Worm (Caenorhabditis elegans) whole organism, L2 larva: Measurements from ENCODE around the gene tbc-11.

Experiments
- C34F6.9 ChIP-seq: fragments of 150-350 bp; optimal IDR thresholded peaks from 2 replicates; lab custom pipeline; 2014; ENCODE audit warnings: missing biosample characterization, missing genetic modification characterization
- F13H6.1 ChIP-seq: sonication (generic microtip); optimal IDR thresholded peaks from 2 replicates; lab custom pipeline; 2016; ENCODE audit warnings: missing genetic modification characterization, missing compliant biosample characterization
- R02D3.7 ChIP-seq: fragments of 150-350 bp; optimal IDR thresholded peaks from 2 replicates; lab custom pipeline; 2014; ENCODE audit warnings: missing biosample characterization, missing genetic modification characterization
- Y55F3AM.14 ChIP-seq: fragments of 200-800 bp; sonication (Bioruptor generic); optimal IDR thresholded peaks from 2 replicates; lab custom pipeline; 2018; ENCODE audit warnings: mild to moderate bottlenecking, missing genetic modification characterization, missing compliant biosample characterization
- ZK546.5 ChIP-seq: sonication (generic microtip); optimal IDR thresholded peaks from 2 replicates; lab custom pipeline; 2017; ENCODE audit warnings: missing biosample characterization, missing genetic modification characterization
- alr-1 ChIP-seq: fragments of 150-350 bp; optimal IDR thresholded peaks from 2 replicates; lab custom pipeline; 2014; ENCODE audit warnings: missing biosample characterization, missing genetic modification characterization
- aly-2 ChIP-seq: fragments of 150-350 bp; optimal IDR thresholded peaks from 2 replicates; lab custom pipeline; 2014; ENCODE audit warnings: missing biosample characterization, missing genetic modification characterization
- ama-1 ChIP-seq: fragments of 150-350 bp; optimal IDR thresholded peaks from 2 replicates; lab custom pipeline; 2018; ENCODE audit warnings: inconsistent platforms
- blmp-1 ChIP-seq: sonication (generic microtip); optimal IDR thresholded peaks from 2 replicates; lab custom pipeline; 2017; ENCODE audit warnings: missing genetic modification characterization, mild to moderate bottlenecking, missing compliant biosample characterization, antibody characterized with exemption, moderate library complexity; ENCODE audit not compliant: insufficient read depth
- ceh-16 ChIP-seq: fragments of 150-350 bp; optimal IDR thresholded peaks from 2 replicates; lab custom pipeline; 2014; ENCODE audit warnings: missing biosample characterization, missing genetic modification characterization
- ceh-82 ChIP-seq: fragments of 150-350 bp; optimal IDR thresholded peaks from 2 replicates; lab custom pipeline; 2014; ENCODE audit warnings: missing biosample characterization, missing genetic modification characterization
- crh-2 ChIP-seq: sonication (generic microtip); optimal IDR thresholded peaks from 2 replicates; lab custom pipeline; 2017; ENCODE audit warnings: missing biosample characterization, missing genetic modification characterization
- dmd-4 ChIP-seq: sonication (generic microtip); optimal IDR thresholded peaks from 2 replicates; lab custom pipeline; 2017; ENCODE audit warnings: missing biosample characterization, missing genetic modification characterization
- egl-27 ChIP-seq: sonication (generic microtip); optimal IDR thresholded peaks from 3 replicates; lab custom pipeline; 2017; ENCODE audit warnings: missing biosample characterization, missing genetic modification reagents, missing genetic modification characterization
- elt-1 ChIP-seq: fragments of 150-350 bp; optimal IDR thresholded peaks from 2 replicates; lab custom pipeline; 2014; ENCODE audit warnings: missing biosample characterization, missing genetic modification characterization
- elt-3 ChIP-seq: sonication (generic microtip); optimal IDR thresholded peaks from 2 replicates; lab custom pipeline; 2017; ENCODE audit warnings: missing biosample characterization, missing genetic modification characterization
- fos-1 ChIP-seq: fragments of 150-350 bp; optimal IDR thresholded peaks from 2 replicates; lab custom pipeline; 2014; ENCODE audit warnings: missing biosample characterization, missing genetic modification characterization
- gmeb-1 ChIP-seq: fragments of 150-350 bp; optimal IDR thresholded peaks from 2 replicates; lab custom pipeline; 2014; ENCODE audit warnings: missing biosample characterization, missing genetic modification characterization
- lin-11 ChIP-seq: fragments of 150-350 bp; sonication (generic microtip); optimal IDR thresholded peaks from 2 replicates; lab custom pipeline; 2014; ENCODE audit warnings: missing biosample characterization, missing genetic modification characterization, inconsistent platforms, mixed read lengths
- lin-13 ChIP-seq: fragments of 150-350 bp; optimal IDR thresholded peaks from 2 replicates; lab custom pipeline; 2014; ENCODE audit warnings: missing biosample characterization, missing genetic modification reagents, missing genetic modification characterization
- lin-39 ChIP-seq: fragments of 150-350 bp; optimal IDR thresholded peaks from 2 replicates; lab custom pipeline; 2014; ENCODE audit warnings: missing biosample characterization, missing genetic modification reagents, missing genetic modification characterization
- lsy-2 ChIP-seq, 2 experiments: fragments of 150-350 bp in 1 of 2; sonication (generic microtip) in 1 of 2; optimal IDR thresholded peaks; 2 replicates each; lab custom pipeline; 2014 to 2017; ENCODE audit warnings: missing biosample characterization in 2 of 2, missing genetic modification characterization in 2 of 2
- mab-5 ChIP-seq: fragments of 150-350 bp; optimal IDR thresholded peaks from 2 replicates; lab custom pipeline; 2014; ENCODE audit warnings: missing biosample characterization, missing genetic modification characterization
- mbf-1 ChIP-seq: sonication (generic microtip); optimal IDR thresholded peaks from 2 replicates; lab custom pipeline; 2017; ENCODE audit warnings: missing biosample characterization, missing genetic modification characterization
- nhr-10 ChIP-seq: sonication (generic microtip); optimal IDR thresholded peaks from 2 replicates; lab custom pipeline; 2017; ENCODE audit warnings: missing biosample characterization, missing genetic modification characterization
- nhr-11 ChIP-seq: fragments of 150-350 bp; optimal IDR thresholded peaks from 2 replicates; lab custom pipeline; 2014; ENCODE audit warnings: missing biosample characterization, missing genetic modification characterization
- nhr-12 ChIP-seq: fragments of 150-350 bp; optimal IDR thresholded peaks from 2 replicates; lab custom pipeline; 2014; ENCODE audit warnings: missing biosample characterization, missing genetic modification characterization
- nhr-129 ChIP-seq: fragments of 150-350 bp; optimal IDR thresholded peaks from 2 replicates; lab custom pipeline; 2014; ENCODE audit warnings: missing biosample characterization, missing genetic modification characterization
- nhr-21 ChIP-seq: fragments of 150-350 bp; optimal IDR thresholded peaks from 2 replicates; lab custom pipeline; 2014; ENCODE audit warnings: missing biosample characterization, missing genetic modification characterization
- nhr-23 ChIP-seq: fragments of 150-350 bp; optimal IDR thresholded peaks from 2 replicates; lab custom pipeline; 2014; ENCODE audit warnings: missing biosample characterization, missing genetic modification reagents, missing genetic modification characterization
- nhr-237 ChIP-seq: fragments of 150-350 bp; optimal IDR thresholded peaks from 2 replicates; lab custom pipeline; 2014; ENCODE audit warnings: missing biosample characterization, missing genetic modification characterization
- nhr-25 ChIP-seq: fragments of 150-350 bp; sonication (generic microtip); optimal IDR thresholded peaks from 3 replicates; lab custom pipeline; 2014; ENCODE audit warnings: missing biosample characterization, missing genetic modification characterization
- nhr-6 ChIP-seq: fragments of 150-350 bp; optimal IDR thresholded peaks from 2 replicates; lab custom pipeline; 2014; ENCODE audit warnings: missing biosample characterization, missing genetic modification characterization
- nhr-77 ChIP-seq: fragments of 150-350 bp; optimal IDR thresholded peaks from 2 replicates; lab custom pipeline; 2014; ENCODE audit warnings: missing biosample characterization, missing genetic modification characterization
- peb-1 ChIP-seq: fragments of 150-350 bp; optimal IDR thresholded peaks from 2 replicates; lab custom pipeline; 2014; ENCODE audit warnings: missing biosample characterization, missing genetic modification characterization
- sem-4 ChIP-seq: fragments of 150-350 bp; optimal IDR thresholded peaks from 2 replicates; lab custom pipeline; 2014; ENCODE audit warnings: missing biosample characterization, missing genetic modification reagents, missing genetic modification characterization
- skn-1 ChIP-seq: sonication (generic microtip); optimal IDR thresholded peaks from 2 replicates; lab custom pipeline; 2017; ENCODE audit warnings: missing biosample characterization, missing genetic modification characterization
- sma-3 ChIP-seq: sonication (generic microtip); optimal IDR thresholded peaks from 2 replicates; lab custom pipeline; 2016; ENCODE audit warnings: missing genetic modification reagents, missing genetic modification characterization, missing compliant biosample characterization
- sma-9 ChIP-seq, 2 experiments: fragments of 150-350 bp in 1 of 2; sonication (generic microtip) in 1 of 2; optimal IDR thresholded peaks; 2 replicates each; lab custom pipeline; 2014 to 2016; ENCODE audit warnings: missing genetic modification characterization in 2 of 2, mild to moderate bottlenecking in 1 of 2, missing biosample characterization in 1 of 2, missing compliant biosample characterization in 1 of 2, missing genetic modification reagents in 1 of 2, moderate library complexity in 1 of 2
- snpc-4 ChIP-seq: fragments of 150-350 bp; optimal IDR thresholded peaks from 2 replicates; lab custom pipeline; 2014; ENCODE audit warnings: missing biosample characterization, missing genetic modification characterization
- unc-39 ChIP-seq: fragments of 150-350 bp; optimal IDR thresholded peaks from 2 replicates; lab custom pipeline; 2014; ENCODE audit warnings: missing biosample characterization, missing genetic modification characterization
- unc-55 ChIP-seq: fragments of 150-350 bp; sonication (generic microtip); optimal IDR thresholded peaks from 3 replicates; lab custom pipeline; 2014; ENCODE audit warnings: missing biosample characterization, missing genetic modification reagents, missing genetic modification characterization
- unc-62 ChIP-seq: fragments of 150-350 bp; optimal IDR thresholded peaks from 2 replicates; lab custom pipeline; 2014; ENCODE audit warnings: missing biosample characterization, missing genetic modification reagents, missing genetic modification characterization
- zag-1 ChIP-seq: fragments of 150-350 bp; optimal IDR thresholded peaks from 2 replicates; lab custom pipeline; 2014; ENCODE audit warnings: missing biosample characterization, missing genetic modification characterization
- ztf-1 ChIP-seq: fragments of 200-800 bp; sonication (Bioruptor generic); conservative IDR thresholded peaks from 2 replicates; pipeline ENCODE4 v1.3.6; 2022; ENCODE audit warnings: missing genetic modification characterization, missing compliant biosample characterization
- ztf-11 ChIP-seq: sonication (generic microtip); optimal IDR thresholded peaks from 2 replicates; lab custom pipeline; 2017; ENCODE audit warnings: missing biosample characterization, missing genetic modification characterization
- ztf-4 ChIP-seq: fragments of 150-350 bp; optimal IDR thresholded peaks from 2 replicates; lab custom pipeline; 2014; ENCODE audit warnings: missing biosample characterization, missing genetic modification characterization

Gene tbc-11

DNA sequence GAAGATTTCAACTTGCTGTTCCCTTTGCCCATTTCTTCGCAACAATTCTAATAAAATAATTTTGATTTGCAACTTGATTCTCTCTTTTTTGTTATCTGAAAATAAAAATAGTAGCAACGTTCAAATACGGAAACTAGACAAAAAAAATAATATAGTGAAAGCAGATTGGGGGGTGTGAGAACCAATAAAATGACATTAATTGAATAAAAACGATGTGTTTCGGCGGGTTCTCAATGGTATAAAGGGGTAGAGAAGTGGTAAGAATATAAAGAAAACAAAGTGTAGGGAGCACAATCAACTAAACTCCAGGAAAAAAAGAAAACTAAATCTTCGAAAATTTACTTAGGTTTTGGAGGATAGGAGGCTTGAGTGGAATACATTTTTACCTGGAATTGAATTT lies 38.4 kb downstream of the tbc-11 start, which contains the start of gene ncs-1:
ncs-1 (minus strand) TSS at position 101 of the 400 bp plus-strand sequence.
- TF ChIP-seq mab-5 (tag; lab: Kevin White, UChicago) (no peak), nhr-129 (no peak), dmd-4 (tag; lab: Kevin White, UChicago) (no peak), aly-2 (tag; lab: Kevin White, UChicago) (no peak), zag-1 (tag; lab: Kevin White, UChicago) (no peak), nhr-77 (tag; lab: Kevin White, UChicago) (no peak), mbf-1 (tag; lab: Kevin White, UChicago) (no peak), ama-1 (lab: Kevin White, UChicago) (no peak), nhr-21 (no peak), alr-1 (no peak), ceh-82 (no peak), F13H6.1 (no peak), skn-1 (tag; lab: Kevin White, UChicago) (no peak), lin-11 (tag; lab: Kevin White, UChicago) (no peak)

DNA sequence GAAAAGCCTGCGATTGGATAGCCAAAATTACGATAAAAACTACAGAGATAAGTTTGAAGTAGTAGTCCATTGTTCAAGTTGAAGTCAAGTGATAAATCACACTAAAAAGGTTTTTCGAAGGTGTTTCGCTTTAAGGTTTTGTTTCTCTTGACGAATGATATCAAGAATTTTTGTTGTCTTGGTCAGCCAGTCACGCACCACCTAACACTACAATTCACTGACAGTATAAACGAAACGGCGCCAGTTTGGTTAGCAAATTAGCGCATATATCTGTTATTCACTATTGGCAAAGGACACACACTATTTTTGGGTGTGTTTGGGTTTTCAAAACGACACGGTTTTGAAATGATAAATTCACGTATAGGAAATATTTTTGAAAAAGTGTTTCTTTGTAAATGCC lies 45.3 kb downstream of the tbc-11 start, which contains the start of gene C44C1.6:
C44C1.6 (minus strand) TSS at position 199 of the 400 bp plus-strand sequence.
- peak; percentile 31 for TF ChIP-seq nhr-129
- no peak for TF ChIP-seq ztf-1 (GFP tag; lab: Robert Waterston, UW)
- peak; percentile 42 for TF ChIP-seq sma-3 (GFP tag; lab: Kevin White, UChicago)

DNA sequence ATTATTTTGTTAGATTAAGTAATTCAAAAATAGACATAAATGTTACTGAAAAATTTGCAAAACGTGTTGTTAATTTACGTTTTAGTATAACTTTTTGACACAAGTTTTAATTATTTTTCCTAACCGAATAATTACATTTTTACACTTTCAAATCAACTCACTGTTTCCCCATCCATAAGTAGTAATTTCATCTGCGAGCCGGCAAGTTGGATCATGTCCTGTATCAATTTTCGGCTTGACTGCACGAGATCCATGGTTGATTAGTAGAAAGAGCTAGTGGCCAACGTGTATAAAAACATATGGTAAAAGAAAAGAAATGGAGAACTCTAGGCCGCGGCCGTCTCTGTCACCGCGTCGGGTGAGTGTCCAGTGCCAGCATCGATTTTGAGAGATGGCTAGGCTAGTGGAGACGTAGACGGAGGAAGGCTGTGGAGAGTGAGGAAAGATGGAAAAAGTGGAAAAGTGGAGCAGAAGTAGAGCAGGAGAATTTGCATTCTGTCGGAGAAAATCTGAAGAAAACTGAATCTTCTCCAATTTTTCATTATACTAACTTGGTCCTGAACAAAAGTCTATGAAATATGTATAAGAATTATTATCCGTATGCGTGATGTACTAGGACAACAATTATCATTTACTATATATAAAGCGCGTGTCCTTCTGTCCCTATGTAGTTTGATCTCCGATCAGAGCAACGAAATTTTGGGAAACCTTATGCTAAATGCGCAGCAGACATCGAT lies 49.9 kb downstream of the tbc-11 start, which contains the start of gene vps-45:
vps-45 (minus strand) TSS at position 350 of the 737 bp plus-strand sequence.
- peak; percentile 14 for TF ChIP-seq F13H6.1
- no peak for TF ChIP-seq nhr-21
- no peak for TF ChIP-seq lin-39 (tag; lab: Kevin White, UChicago)
- no peak for TF ChIP-seq alr-1
- no peak for TF ChIP-seq ceh-82
- TF ChIP-seq aly-2 (tag; lab: Kevin White, UChicago) = no peak
- no peak for TF ChIP-seq elt-3
- TF ChIP-seq nhr-25 (tag; lab: Kevin White, UChicago) = peak; percentile 1
- peak; percentile 57 for TF ChIP-seq C34F6.9 (tag; lab: Kevin White, UChicago)
- TF ChIP-seq ZK546.5 (tag; lab: Kevin White, UChicago) = no peak
- peak; percentile 33 for TF ChIP-seq crh-2 (tag; lab: Kevin White, UChicago)
- TF ChIP-seq lin-11 (tag; lab: Kevin White, UChicago) = peak; percentile 44
- TF ChIP-seq sem-4 (tag; lab: Kevin White, UChicago) = no peak
- TF ChIP-seq nhr-77 (tag; lab: Kevin White, UChicago) = no peak
- TF ChIP-seq ztf-1 (GFP tag; lab: Robert Waterston, UW) = no peak
- TF ChIP-seq blmp-1 (tag; lab: Kevin White, UChicago) = no peak
- no peak for TF ChIP-seq nhr-23 (tag; lab: Kevin White, UChicago)
- TF ChIP-seq ztf-4 = no peak
- peak; percentile 39 for TF ChIP-seq snpc-4 (tag; lab: Kevin White, UChicago)
- TF ChIP-seq nhr-12 (tag; lab: Kevin White, UChicago) = no peak
- no peak for TF ChIP-seq sma-3 (GFP tag; lab: Kevin White, UChicago)
- TF ChIP-seq mbf-1 (tag; lab: Kevin White, UChicago) = no peak
- TF ChIP-seq egl-27 (tag; lab: Kevin White, UChicago) = no peak
- no peak for TF ChIP-seq peb-1
- no peak for TF ChIP-seq ama-1 (lab: Kevin White, UChicago)
- no peak for TF ChIP-seq ceh-16 (tag; lab: Kevin White, UChicago)
- TF ChIP-seq nhr-6 (tag; lab: Kevin White, UChicago) = no peak
- TF ChIP-seq gmeb-1 (tag; lab: Kevin White, UChicago) = no peak
- no peak for TF ChIP-seq mab-5 (tag; lab: Kevin White, UChicago)
- TF ChIP-seq elt-1 = no peak
- no peak for TF ChIP-seq lsy-2 (tag; optimal IDR thresholded peaks at IDR 0.05; lab: Kevin White, UChicago)
- no peak for TF ChIP-seq unc-39
- peak; percentile 34 for TF ChIP-seq fos-1 (tag; lab: Kevin White, UChicago)
- no peak for TF ChIP-seq nhr-10 (tag; lab: Kevin White, UChicago)
- TF ChIP-seq dmd-4 (tag; lab: Kevin White, UChicago) = no peak
- TF ChIP-seq Y55F3AM.14 (GFP tag; lab: Kevin White, UChicago) = no peak
- TF ChIP-seq ztf-11 (tag; lab: Kevin White, UChicago) = no peak
- no peak for TF ChIP-seq nhr-237 (tag; lab: Kevin White, UChicago)
- no peak for TF ChIP-seq unc-62
- TF ChIP-seq nhr-129 = peak; percentile 54
- peak; percentile 36 for TF ChIP-seq sma-9 (GFP tag; optimal IDR thresholded peaks at IDR 0.05; lab: Kevin White, UChicago)
- TF ChIP-seq sma-9 (tag; optimal IDR thresholded peaks at IDR 0.05; lab: Kevin White, UChicago) = no peak
- TF ChIP-seq R02D3.7 = no peak
- peak; percentile 30 for TF ChIP-seq lin-13
- TF ChIP-seq zag-1 (tag; lab: Kevin White, UChicago) = peak; percentile 1
- no peak for TF ChIP-seq skn-1 (tag; lab: Kevin White, UChicago)
- TF ChIP-seq unc-55 = peak; percentile 75
- TF ChIP-seq nhr-11 (tag; lab: Kevin White, UChicago) = no peak
